Fruit fly (Drosophila melanogaster) whole organism, embryonic: ENCODE measurements around the gene CG7492.

Experiments
- Antp ChIP-seq: fragments of 200-800 bp; sonication (Bioruptor generic); optimal IDR thresholded peaks from 3 replicates; lab custom pipeline; 2016; ENCODE audit warnings: missing biosample characterization, missing genetic modification characterization
- Atf-2 ChIP-seq: fragments of 200-800 bp; sonication (Bioruptor generic); optimal IDR thresholded peaks from 2 replicates; lab custom pipeline; 2016; ENCODE audit warnings: missing biosample characterization, missing genetic modification characterization
- CG10267 ChIP-seq: fragments of 200-800 bp; sonication (Bioruptor generic); optimal IDR thresholded peaks from 2 replicates; lab custom pipeline; 2018; ENCODE audit warnings: missing biosample characterization, mild to moderate bottlenecking, missing genetic modification characterization, moderate library complexity
- CG10274 ChIP-seq: fragments of 200-800 bp; sonication (Bioruptor generic); optimal IDR thresholded peaks from 3 replicates; lab custom pipeline; 2017; ENCODE audit warnings: missing biosample characterization, mild to moderate bottlenecking, missing genetic modification characterization
- CG10959 ChIP-seq: fragments of 200-800 bp; sonication (Bioruptor generic); IDR thresholded peaks from 2 replicates; pipeline ENCODE4 v1.3.6; 2022; ENCODE audit warnings: missing biosample characterization, missing genetic modification characterization
- CG11696 ChIP-seq: fragments of 200-800 bp; sonication (Bioruptor generic); IDR thresholded peaks from 2 replicates; pipeline ENCODE4 v1.3.6; 2022; ENCODE audit warnings: missing biosample characterization, missing genetic modification characterization
- CG11723 ChIP-seq: fragments of 200-800 bp; sonication (Bioruptor generic); optimal IDR thresholded peaks from 2 replicates; lab custom pipeline; 2017; ENCODE audit warnings: missing biosample characterization, mild to moderate bottlenecking, missing genetic modification characterization
- CG1233 ChIP-seq: fragments of 200-800 bp; sonication (Bioruptor generic); optimal IDR thresholded peaks from 4 replicates; lab custom pipeline; 2018; ENCODE audit warnings: missing biosample characterization, mild to moderate bottlenecking, missing genetic modification characterization
- CG14014 ChIP-seq: fragments of 200-800 bp; sonication (Bioruptor generic); IDR thresholded peaks from 2 replicates; pipeline ENCODE4 v1.3.6; 2022; ENCODE audit warnings: missing biosample characterization, missing genetic modification characterization
- CG14667 ChIP-seq: fragments of 200-800 bp; sonication (Bioruptor generic); IDR thresholded peaks from 2 replicates; pipeline ENCODE4 v1.3.6; 2022; ENCODE audit warnings: missing biosample characterization, missing genetic modification characterization
- CG15514 ChIP-seq: fragments of 200-800 bp; sonication (Bioruptor generic); optimal IDR thresholded peaks from 3 replicates; lab custom pipeline; 2017; ENCODE audit warnings: missing biosample characterization, missing genetic modification characterization, mild to moderate bottlenecking, moderate library complexity, missing genetic modification reagents
- CG17802 ChIP-seq: fragments of 200-800 bp; sonication (Bioruptor generic); optimal IDR thresholded peaks from 2 replicates; lab custom pipeline; 2018; ENCODE audit warnings: missing biosample characterization, mild to moderate bottlenecking, missing genetic modification characterization, moderate library complexity
- CG1832 ChIP-seq: fragments of 200-800 bp; sonication (Bioruptor generic); optimal IDR thresholded peaks from 2 replicates; lab custom pipeline; 2017; ENCODE audit warnings: missing biosample characterization, mild to moderate bottlenecking, missing genetic modification characterization, inconsistent platforms
- CG18619 ChIP-seq: fragments of 200-800 bp; sonication (Bioruptor generic); optimal IDR thresholded peaks from 3 replicates; lab custom pipeline; 2017; ENCODE audit warnings: missing biosample characterization, mild to moderate bottlenecking, missing genetic modification characterization
- CG2712 ChIP-seq: fragments of 200-800 bp; optimal IDR thresholded peaks from 3 replicates; lab custom pipeline; 2019; ENCODE audit warnings: missing biosample characterization, mild to moderate bottlenecking, missing genetic modification characterization, moderate library complexity
- CG30020 ChIP-seq: fragments of 200-800 bp; optimal IDR thresholded peaks from 2 replicates; lab custom pipeline; 2019; ENCODE audit warnings: missing biosample characterization, mild to moderate bottlenecking, missing genetic modification characterization, moderate library complexity
- CG30403 ChIP-seq: fragments of 200-800 bp; sonication (Bioruptor generic); optimal IDR thresholded peaks from 3 replicates; lab custom pipeline; 2016; ENCODE audit warnings: missing biosample characterization, missing genetic modification characterization
- CG34224 ChIP-seq: fragments of 200-800 bp; sonication (Bioruptor generic); IDR thresholded peaks from 3 replicates; pipeline ENCODE4 v1.3.6; 2022; ENCODE audit warnings: missing biosample characterization, missing genetic modification characterization; ENCODE audit not compliant: partially characterized antibody
- CG7556 ChIP-seq: fragments of 200-800 bp; sonication (Bioruptor generic); optimal IDR thresholded peaks from 2 replicates; lab custom pipeline; 2017; ENCODE audit warnings: missing biosample characterization, mild to moderate bottlenecking, missing genetic modification characterization
- CG7839 ChIP-seq: fragments of 200-800 bp; sonication (Bioruptor generic); optimal IDR thresholded peaks from 3 replicates; lab custom pipeline; 2018; ENCODE audit warnings: missing biosample characterization, mild to moderate bottlenecking, missing genetic modification characterization, moderate library complexity
- CG9932 ChIP-seq: fragments of 200-800 bp; sonication (Bioruptor generic); IDR thresholded peaks from 2 replicates; pipeline ENCODE4 v1.3.6; 2022; ENCODE audit warnings: missing biosample characterization, missing genetic modification characterization
- CoRest ChIP-seq: fragments of 200-800 bp; sonication (Bioruptor generic); optimal IDR thresholded peaks from 3 replicates; lab custom pipeline; 2018; ENCODE audit warnings: missing biosample characterization, mild to moderate bottlenecking, missing genetic modification characterization, moderate library complexity
- Gug ChIP-seq: fragments of 200-800 bp; sonication (Bioruptor generic); IDR thresholded peaks from 4 replicates; pipeline ENCODE4 v1.3.6; 2022; ENCODE audit warnings: missing biosample characterization, missing genetic modification characterization
- HLH54F ChIP-seq: fragments of 200-800 bp; sonication (Bioruptor generic); optimal IDR thresholded peaks from 3 replicates; lab custom pipeline; 2016; ENCODE audit warnings: missing biosample characterization, missing genetic modification characterization
- Hand ChIP-seq: fragments of 200-800 bp; sonication (Bioruptor generic); optimal IDR thresholded peaks from 2 replicates; lab custom pipeline; 2017; ENCODE audit warnings: mild to moderate bottlenecking, missing biosample characterization, missing genetic modification reagents, missing genetic modification characterization
- Hr78 ChIP-seq, 2 experiments: fragments of 200-800 bp in 1 of 2; fragments of >200 bp in 1 of 2; sonication (Bioruptor generic) in 1 of 2; optimal IDR thresholded peaks; 2 replicates each; lab custom pipeline; 2017 to 2019; ENCODE audit warnings: missing biosample characterization in 2 of 2, missing genetic modification characterization in 2 of 2, mild to moderate bottlenecking in 1 of 2, moderate library complexity in 1 of 2
- Optix ChIP-seq: fragments of 200-800 bp; sonication (Bioruptor generic); IDR thresholded peaks from 3 replicates; pipeline ENCODE4 v1.3.6; 2022; ENCODE audit warnings: missing biosample characterization, missing genetic modification characterization
- Ptx1 ChIP-seq: fragments of 200-800 bp; sonication (Bioruptor generic); IDR thresholded peaks from 2 replicates; pipeline ENCODE4 v1.3.6; 2022; ENCODE audit warnings: missing biosample characterization, missing genetic modification characterization
- Sry-δ ChIP-seq: fragments of 200-800 bp; sonication (Bioruptor generic); optimal IDR thresholded peaks from 2 replicates; lab custom pipeline; 2016; ENCODE audit warnings: missing biosample characterization, missing genetic modification characterization
- TFAM ChIP-seq: fragments of 200-800 bp; sonication (Bioruptor generic); optimal IDR thresholded peaks from 2 replicates; lab custom pipeline; 2017; ENCODE audit warnings: missing biosample characterization, missing genetic modification characterization, inconsistent platforms
- Xbp1 ChIP-seq: fragments of 200-800 bp; sonication (Bioruptor generic); optimal IDR thresholded peaks from 3 replicates; lab custom pipeline; 2016; ENCODE audit warnings: missing biosample characterization, mild to moderate bottlenecking, missing genetic modification characterization
- bsh ChIP-seq, 2 experiments: fragments of 200-800 bp; sonication (Bioruptor generic); optimal IDR thresholded peaks; 2 replicates each; lab custom pipeline; 2017 to 2018; ENCODE audit warnings: mild to moderate bottlenecking in 2 of 2, missing biosample characterization in 2 of 2, missing genetic modification characterization in 2 of 2, moderate library complexity in 1 of 2
- btn ChIP-seq: fragments of 200-800 bp; sonication (Bioruptor generic); optimal IDR thresholded peaks from 2 replicates; lab custom pipeline; 2016; ENCODE audit warnings: missing biosample characterization, missing genetic modification characterization
- caup ChIP-seq: fragments of 200-800 bp; sonication (Bioruptor generic); optimal IDR thresholded peaks from 3 replicates; lab custom pipeline; 2017; ENCODE audit warnings: missing biosample characterization, mild to moderate bottlenecking, missing genetic modification characterization, moderate library complexity; ENCODE audit not compliant: severe bottlenecking
- ci ChIP-seq: fragments of 200-800 bp; sonication (Bioruptor generic); IDR thresholded peaks from 3 replicates; pipeline ENCODE4 v1.3.6; 2022; ENCODE audit warnings: missing biosample characterization, missing genetic modification characterization
- disco-r ChIP-seq: fragments of 200-800 bp; sonication (Bioruptor generic); optimal IDR thresholded peaks from 2 replicates; lab custom pipeline; 2016; ENCODE audit warnings: missing biosample characterization, missing genetic modification characterization
- esg ChIP-seq: fragments of 200-800 bp; sonication (Bioruptor generic); conservative IDR thresholded peaks from 2 replicates; pipeline ENCODE4 v1.3.6; 2022; ENCODE audit warnings: missing biosample characterization, missing genetic modification characterization
- gt ChIP-seq: fragments of 200-800 bp; sonication (Bioruptor generic); IDR thresholded peaks from 2 replicates; pipeline ENCODE4 v1.3.6; 2022; ENCODE audit warnings: missing biosample characterization, missing genetic modification characterization
- h ChIP-seq: fragments of >200 bp; optimal IDR thresholded peaks from 2 replicates; lab custom pipeline; 2017
- hkb ChIP-seq, 2 experiments: fragments of 200-800 bp in 1 of 2; fragments of >200 bp in 1 of 2; sonication (Bioruptor generic) in 1 of 2; IDR thresholded peaks in 1 of 2; optimal IDR thresholded peaks in 1 of 2; 2 replicates each; pipeline versions ENCODE4 v1.3.6 to Lab custom; 2017 to 2022; ENCODE audit warnings: missing biosample characterization in 1 of 2, missing genetic modification characterization in 1 of 2
- ken ChIP-seq: fragments of 200-800 bp; sonication (Bioruptor generic); IDR thresholded peaks from 3 replicates; pipeline ENCODE4 v1.3.6; 2022; ENCODE audit warnings: missing biosample characterization, missing genetic modification characterization
- pan ChIP-seq, 4 experiments: fragments of >200 bp in 3 of 4; fragments of 200-800 bp in 1 of 4; sonication (Bioruptor generic) in 1 of 4; optimal IDR thresholded peaks in 3 of 4; IDR thresholded peaks in 1 of 4; 2 replicates each; pipeline versions ENCODE4 v1.3.6 to Lab custom; 2017 to 2022; ENCODE audit warnings: missing biosample characterization in 2 of 4, missing genetic modification characterization in 2 of 4, mixed read lengths in 1 of 4
- pfk ChIP-seq: fragments of 200-800 bp; sonication (Bioruptor generic); optimal IDR thresholded peaks from 2 replicates; lab custom pipeline; 2018; ENCODE audit warnings: missing biosample characterization, mild to moderate bottlenecking, missing genetic modification characterization, moderate library complexity
- schlank ChIP-seq: fragments of 200-800 bp; sonication (Bioruptor generic); optimal IDR thresholded peaks from 2 replicates; lab custom pipeline; 2018; ENCODE audit warnings: missing biosample characterization, mild to moderate bottlenecking, missing genetic modification characterization
- sd ChIP-seq: fragments of 200-800 bp; sonication (Bioruptor generic); optimal IDR thresholded peaks from 3 replicates; lab custom pipeline; 2018; ENCODE audit warnings: missing biosample characterization, mild to moderate bottlenecking, missing genetic modification characterization, moderate library complexity
- slbo ChIP-seq: fragments of 200-800 bp; sonication (Bioruptor generic); IDR thresholded peaks from 2 replicates; pipeline ENCODE4 v1.3.6; 2022; ENCODE audit warnings: missing biosample characterization, missing genetic modification characterization
- tap ChIP-seq: fragments of 200-800 bp; optimal IDR thresholded peaks from 3 replicates; lab custom pipeline; 2019; ENCODE audit warnings: missing biosample characterization, mild to moderate bottlenecking, missing genetic modification characterization, moderate library complexity
- unpg ChIP-seq: fragments of 200-800 bp; sonication (Bioruptor generic); optimal IDR thresholded peaks from 3 replicates; lab custom pipeline; 2018; ENCODE audit warnings: missing biosample characterization, mild to moderate bottlenecking, missing genetic modification characterization, moderate library complexity
- wor ChIP-seq: fragments of 200-800 bp; sonication (Bioruptor generic); IDR thresholded peaks from 2 replicates; pipeline ENCODE4 v1.3.6; 2022; ENCODE audit warnings: missing biosample characterization, missing genetic modification characterization
- zen2 ChIP-seq: fragments of 200-800 bp; sonication (Bioruptor generic); IDR thresholded peaks from 3 replicates; pipeline ENCODE4 v1.3.6; 2022; ENCODE audit warnings: missing biosample characterization, missing genetic modification characterization; ENCODE audit not compliant: partially characterized antibody

The CG7492 gene

dm6 chr3L:7611229-7611628, 43.3 kb downstream of the CG7492 start (continued):
- TF ChIP-seq sd (tag; lab: Kevin White, UChicago) (no peak), Optix (no peak), TFAM (GFP tag; lab: Kevin White, UChicago) (no peak), CG15514 (no peak), Hr78 (GFP tag; optimal IDR thresholded peaks at IDR 0.05; lab: Kevin White, UChicago) (no peak), Sry-δ (GFP tag; lab: Kevin White, UChicago) (no peak), CG10959 (no peak), CG30020 (tag; lab: Kevin White, UChicago) (no peak), btn (GFP tag; lab: Kevin White, UChicago) (no peak), CG30403 (GFP tag; lab: Kevin White, UChicago) (peak; percentile 22), CG7556 (no peak), CG1832 (GFP tag; lab: Kevin White, UChicago) (no peak), schlank (tag; lab: Kevin White, UChicago) (no peak), Gug (GFP tag; lab: Robert Waterston, UW) (no peak), disco-r (GFP tag; lab: Kevin White, UChicago) (no peak), CG10274 (GFP tag; lab: Kevin White, UChicago) (no peak), unpg (GFP tag; lab: Kevin White, UChicago) (peak; percentile 25), HLH54F (GFP tag; lab: Kevin White, UChicago) (no peak), ci (GFP tag; lab: Robert Waterston, UW) (0 out of 3 replicates have a peak, but pooled peaks have one; percentile 24), Antp (no peak), CG11723 (GFP tag; lab: Kevin White, UChicago) (no peak), CG14667 (no peak), caup (GFP tag; lab: Kevin White, UChicago) (no peak), slbo (GFP tag; lab: Robert Waterston, UW) (no peak), Xbp1 (GFP tag; lab: Kevin White, UChicago) (no peak), CG9932 (GFP tag; lab: Robert Waterston, UW) (no peak), CG18619 (GFP tag; lab: Kevin White, UChicago) (no peak), CoRest (no peak), zen2 (GFP tag; lab: Robert Waterston, UW) (no peak), CG1233 (GFP tag; lab: Kevin White, UChicago) (no peak), tap (no peak), CG34224 (GFP tag; lab: Robert Waterston, UW) (no peak), CG10267 (tag; lab: Kevin White, UChicago) (no peak), CG11696 (GFP tag; lab: Robert Waterston, UW) (no peak), Atf-2 (GFP tag; lab: Kevin White, UChicago) (no peak), hkb (optimal IDR thresholded peaks at IDR 0.05; lab: Kevin White, UChicago) (no peak), hkb (GFP tag; IDR thresholded peaks at IDR 0.05; lab: Robert Waterston, UW) (0 out of 2 replicates have a peak, but pooled peaks have one; percentile 22), pan (optimal IDR thresholded peaks at IDR 0.05; lab: Kevin White, UChicago) (no peak), pan (GFP tag; optimal IDR thresholded peaks at IDR 0.05 in 1 of 2, IDR thresholded peaks at IDR 0.05 in 1 of 2) (no peak), h (no peak), CG7839 (tag; lab: Kevin White, UChicago) (peak; percentile 10), bsh (GFP tag; optimal IDR thresholded peaks at IDR 0.05; lab: Kevin White, UChicago) (peak; percentile 40 to 55), CG14014 (GFP tag; lab: Robert Waterston, UW) (no peak), gt (GFP tag; lab: Robert Waterston, UW) (no peak), esg (GFP tag; lab: Robert Waterston, UW) (no peak), pfk (no peak), CG17802 (tag; lab: Kevin White, UChicago) (no peak), ken (GFP tag; lab: Robert Waterston, UW) (no peak), Ptx1 (GFP tag; lab: Robert Waterston, UW) (0 out of 2 replicates have a peak, but pooled peaks have one; percentile 13), CG2712 (peak; percentile 16), Hand (no peak), wor (GFP tag; lab: Robert Waterston, UW) (no peak)
